Fruit fly (Drosophila melanogaster): ENCODE data around the gene gdrd.

dm6 chr3L:14697005-14697404, 5.9 kb downstream of the gdrd start, which contains the start of gene CG13474:
- TF ChIP-seq Ada2b (GFP tag; IDR thresholded peaks at IDR 0.05) (no peak), sens (GFP tag) (no peak), Awh (GFP tag; IDR thresholded peaks at IDR 0.05) (no peak), sima (GFP tag; optimal IDR thresholded peaks at IDR 0.05) (no peak)
